Worm (Caenorhabditis elegans) whole organism, L2 larva: Measurements from ENCODE around the gene F54E2.2.

Experiments
- F13H6.1 ChIP-seq: sonication (generic microtip); optimal IDR thresholded peaks from 2 replicates; lab custom pipeline; 2016; ENCODE audit warnings: missing genetic modification characterization, missing compliant biosample characterization
- egl-27 ChIP-seq: sonication (generic microtip); optimal IDR thresholded peaks from 3 replicates; lab custom pipeline; 2017; ENCODE audit warnings: missing biosample characterization, missing genetic modification reagents, missing genetic modification characterization
- elt-1 ChIP-seq: fragments of 150-350 bp; optimal IDR thresholded peaks from 2 replicates; lab custom pipeline; 2014; ENCODE audit warnings: missing biosample characterization, missing genetic modification characterization
- elt-3 ChIP-seq: sonication (generic microtip); optimal IDR thresholded peaks from 2 replicates; lab custom pipeline; 2017; ENCODE audit warnings: missing biosample characterization, missing genetic modification characterization
- lin-13 ChIP-seq: fragments of 150-350 bp; optimal IDR thresholded peaks from 2 replicates; lab custom pipeline; 2014; ENCODE audit warnings: missing biosample characterization, missing genetic modification reagents, missing genetic modification characterization
- nhr-10 ChIP-seq: sonication (generic microtip); optimal IDR thresholded peaks from 2 replicates; lab custom pipeline; 2017; ENCODE audit warnings: missing biosample characterization, missing genetic modification characterization
- nhr-6 ChIP-seq: fragments of 150-350 bp; optimal IDR thresholded peaks from 2 replicates; lab custom pipeline; 2014; ENCODE audit warnings: missing biosample characterization, missing genetic modification characterization

- TF ChIP-seq elt-3 (tag; lab: Kevin White, UChicago): no peak
- TF ChIP-seq elt-1 (tag; lab: Kevin White, UChicago): no peak
- no peak for TF ChIP-seq egl-27
- no peak for TF ChIP-seq F13H6.1 (tag; lab: Kevin White, UChicago)
- no peak for TF ChIP-seq lin-13 (GFP tag; lab: Kevin White, UChicago)
- TF ChIP-seq nhr-6 (tag; lab: Kevin White, UChicago): no peak
- no peak for TF ChIP-seq nhr-10 (tag; lab: Kevin White, UChicago)
These were observed 36.6 kb upstream of the F54E2.2 start, which contains the start of gene srg-58 for ce11 chrV:2759456-2759855.
